Fruit fly (Drosophila melanogaster): ENCODE results near the gene Crag.

The Crag gene

dm6 chrX:8634789-8635188 lies 43.0 kb downstream of the Crag start:
- TF ChIP-seq Sox14 (GFP tag; optimal IDR thresholded peaks at IDR 0.05) (no peak), CG15336 (GFP tag; IDR thresholded peaks at IDR 0.05) (no peak), CG32006 (GFP tag; optimal IDR thresholded peaks at IDR 0.05) (no peak)

- TF ChIP-seq Gug (GFP tag; IDR thresholded peaks at IDR 0.05) (no peak), Eip78C (GFP tag) (peak; percentile 3)
These were observed 44.5 kb downstream of the Crag start for dm6 chrX:8636114-8636929.

dm6 chrX:8637013-8637412 lies 45.2 kb downstream of the Crag start:
- TF ChIP-seq CG7368 (GFP tag; optimal IDR thresholded peaks at IDR 0.05) (no peak), CG3919 (GFP tag; optimal IDR thresholded peaks at IDR 0.05) (no peak)

dm6 chrX:8640636-8641216 lies 48.9 kb downstream of the Crag start:
- TF ChIP-seq Lpt (GFP tag; optimal IDR thresholded peaks at IDR 0.05), result no peak
- no peak for TF ChIP-seq Gug (GFP tag; IDR thresholded peaks at IDR 0.05)
- TF ChIP-seq Met (GFP tag; optimal IDR thresholded peaks at IDR 0.05), result no peak
- no peak for TF ChIP-seq Sox15 (GFP tag; optimal IDR thresholded peaks at IDR 0.05)
- no peak for TF ChIP-seq CG16779 (tag; optimal IDR thresholded peaks at IDR 0.05)
- TF ChIP-seq Smox (GFP tag; optimal IDR thresholded peaks at IDR 0.05), result no peak
- TF ChIP-seq Hr38 (GFP tag; optimal IDR thresholded peaks at IDR 0.05), result no peak
- no peak for TF ChIP-seq CG31627 (GFP tag; optimal IDR thresholded peaks at IDR 0.05)
- no peak for TF ChIP-seq CG34406 (GFP tag; optimal IDR thresholded peaks at IDR 0.05)
- no peak for TF ChIP-seq Sox102F (GFP tag; optimal IDR thresholded peaks at IDR 0.05)
- TF ChIP-seq Eip93F (GFP tag; optimal IDR thresholded peaks at IDR 0.05), result no peak

- TF ChIP-seq lz (GFP tag; optimal IDR thresholded peaks at IDR 0.05), result no peak
- TF ChIP-seq OdsH (GFP tag; optimal IDR thresholded peaks at IDR 0.05), result peak; percentile 32
- no peak for TF ChIP-seq Hr4 (GFP tag; optimal IDR thresholded peaks at IDR 0.05)
- TF ChIP-seq CG6163 (GFP tag; IDR thresholded peaks at IDR 0.05), result peak; percentile 86
- TF ChIP-seq Sox15 (GFP tag; optimal IDR thresholded peaks at IDR 0.05), result no peak
- no peak for TF ChIP-seq acj6 (GFP tag; optimal IDR thresholded peaks at IDR 0.05)
- TF ChIP-seq spab (GFP tag; optimal IDR thresholded peaks at IDR 0.05), result peak; percentile 29
- peak; percentile 58 for TF ChIP-seq CG6808 (GFP tag; optimal IDR thresholded peaks at IDR 0.05)
- peak; percentile 25 for TF ChIP-seq fd59A (GFP tag; optimal IDR thresholded peaks at IDR 0.05)
- TF ChIP-seq CG11902 (GFP tag; optimal IDR thresholded peaks at IDR 0.05), result no peak
- TF ChIP-seq Sox14 (GFP tag; optimal IDR thresholded peaks at IDR 0.05), result peak; percentile 46
- peak; percentile 37 for TF ChIP-seq Met (GFP tag; optimal IDR thresholded peaks at IDR 0.05)
- TF ChIP-seq CG9139 (GFP tag; optimal IDR thresholded peaks at IDR 0.05), result peak; percentile 66
- TF ChIP-seq svp (GFP tag), result no peak
- TF ChIP-seq CG7368 (GFP tag; optimal IDR thresholded peaks at IDR 0.05), result peak; percentile 43
- peak; percentile 38 for TF ChIP-seq CG6792 (GFP tag; optimal IDR thresholded peaks at IDR 0.05)
- peak; percentile 78 for TF ChIP-seq dsx (GFP tag; optimal IDR thresholded peaks at IDR 0.05; ENCODE audit: poor library complexity, severe bottlenecking)
- TF ChIP-seq net (GFP tag; optimal IDR thresholded peaks at IDR 0.05), result peak; percentile 21
- TF ChIP-seq pdm3 (GFP tag; optimal IDR thresholded peaks at IDR 0.05), result peak; percentile 57
- TF ChIP-seq Hr38 (GFP tag; optimal IDR thresholded peaks at IDR 0.05), result no peak
- TF ChIP-seq topi (GFP tag; optimal IDR thresholded peaks at IDR 0.05), result peak; percentile 15
- TF ChIP-seq Smox (GFP tag; optimal IDR thresholded peaks at IDR 0.05), result peak; percentile 18
- TF ChIP-seq Eip75B (GFP tag; optimal IDR thresholded peaks at IDR 0.05), result peak; percentile 21
- no peak for TF ChIP-seq CG6276 (GFP tag; optimal IDR thresholded peaks at IDR 0.05)
- TF ChIP-seq eg (GFP tag; IDR thresholded peaks at IDR 0.05), result peak; percentile 68; the same call in 2 of the 3 replicates
- TF ChIP-seq Eip93F (GFP tag; optimal IDR thresholded peaks at IDR 0.05), result no peak
- peak; percentile 17 for TF ChIP-seq vri (GFP tag; optimal IDR thresholded peaks at IDR 0.05)
- TF ChIP-seq Sox102F (GFP tag; optimal IDR thresholded peaks at IDR 0.05), result peak; percentile 19
- TF ChIP-seq CG8119 (GFP tag; IDR thresholded peaks at IDR 0.05), result peak; percentile 49; the same call in 1 of the 3 replicates
- TF ChIP-seq CG32006 (GFP tag; optimal IDR thresholded peaks at IDR 0.05), result peak; percentile 60
- peak; percentile 28 for TF ChIP-seq CG16779 (tag; optimal IDR thresholded peaks at IDR 0.05)
- peak; percentile 50 for TF ChIP-seq CG1621 (tag; optimal IDR thresholded peaks at IDR 0.05)
- TF ChIP-seq cyc (GFP tag; optimal IDR thresholded peaks at IDR 0.05), result no peak
- TF ChIP-seq Ets21C (GFP tag; optimal IDR thresholded peaks at IDR 0.05), result peak; percentile 18
These were observed 58.9 kb downstream of the Crag start, which contains the start of gene oc for dm6 chrX:8650631-8651133. Gene oc (minus strand): TSS chrX:8650681.
